Fruit fly (Drosophila melanogaster): Measurements from ENCODE around the gene CG17328.

Gene CG17328

DNA sequence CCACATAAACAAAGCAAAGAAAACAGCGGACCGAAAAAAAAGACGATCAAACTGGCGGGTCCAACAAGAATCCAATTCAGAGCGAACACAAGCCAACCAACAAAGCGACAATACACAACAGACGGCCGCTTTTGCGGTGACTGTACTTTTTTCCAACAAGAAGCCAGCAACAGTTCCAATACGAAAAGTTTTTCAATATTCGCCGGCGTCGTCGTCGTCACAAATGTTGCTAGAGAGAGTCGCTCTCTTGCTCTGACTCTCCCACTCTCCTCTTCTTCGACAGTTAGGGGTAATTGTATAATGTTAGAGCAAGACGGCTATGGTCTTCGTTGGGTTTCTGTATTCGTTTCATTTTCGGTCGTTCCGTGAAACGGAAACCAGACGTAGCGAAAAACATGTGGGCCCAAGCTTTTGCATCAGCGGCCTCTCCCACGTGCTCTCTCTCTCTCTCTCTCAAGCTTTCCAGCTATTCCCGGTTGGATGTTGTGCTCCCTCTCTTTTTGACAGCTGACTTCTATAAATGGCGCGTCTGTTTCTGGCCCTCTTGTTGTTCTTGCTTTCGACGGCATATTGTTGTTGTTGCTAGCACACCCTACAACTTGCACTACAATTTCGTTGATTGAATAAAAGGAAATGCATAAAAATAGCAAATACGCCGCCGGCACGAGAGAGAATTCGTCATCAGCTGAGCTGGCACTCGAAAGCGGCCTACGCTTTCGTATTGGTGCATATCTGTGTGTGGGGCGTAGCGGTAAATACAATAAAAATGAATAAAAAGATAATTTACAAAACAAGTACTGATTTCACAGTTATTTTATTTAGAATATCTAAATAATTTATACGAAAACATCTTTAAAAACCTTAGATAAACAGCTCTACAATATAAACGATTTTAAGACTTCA is 30.3 kb upstream of the CG17328 start (continued):
- peak; percentile 70 for TF ChIP-seq CG6276 (GFP tag; optimal IDR thresholded peaks at IDR 0.05)
- no peak for TF ChIP-seq eg (GFP tag; IDR thresholded peaks at IDR 0.05)
- no peak for TF ChIP-seq Sox14 (GFP tag; optimal IDR thresholded peaks at IDR 0.05)
- TF ChIP-seq CG8319 (GFP tag; optimal IDR thresholded peaks at IDR 0.05), result peak; percentile 64
- peak; percentile 96 for TF ChIP-seq CG6854 (GFP tag; optimal IDR thresholded peaks at IDR 0.05)
- peak; percentile 78 to 83 for TF ChIP-seq ss (GFP tag; optimal IDR thresholded peaks at IDR 0.05)
- peak; percentile 71 for TF ChIP-seq CG6808 (GFP tag; optimal IDR thresholded peaks at IDR 0.05)
- TF ChIP-seq CG3032 (tag; optimal IDR thresholded peaks at IDR 0.05), result peak; percentile 32
- peak; percentile 2 for TF ChIP-seq CG32006 (GFP tag; optimal IDR thresholded peaks at IDR 0.05)
- TF ChIP-seq fkh (GFP tag; optimal IDR thresholded peaks at IDR 0.05), result peak; percentile 91
- peak; percentile 13 for TF ChIP-seq OdsH (GFP tag; optimal IDR thresholded peaks at IDR 0.05)
- TF ChIP-seq net (GFP tag; optimal IDR thresholded peaks at IDR 0.05), result peak; percentile 52
- TF ChIP-seq svp (GFP tag), result no peak
- peak; percentile 71 for TF ChIP-seq Met (GFP tag; optimal IDR thresholded peaks at IDR 0.05)
- TF ChIP-seq Hr39 (GFP tag; optimal IDR thresholded peaks at IDR 0.05), result no peak
- TF ChIP-seq CG3919 (GFP tag; optimal IDR thresholded peaks at IDR 0.05), result peak; percentile 82
- peak in 1 of 2 experiments; percentile 39 for TF ChIP-seq salr (GFP tag; optimal IDR thresholded peaks at IDR 0.05)
- TF ChIP-seq Lpt (GFP tag; optimal IDR thresholded peaks at IDR 0.05), result peak; percentile 79
- TF ChIP-seq Ets96B (tag; optimal IDR thresholded peaks at IDR 0.05), result peak; percentile 53
- no peak for TF ChIP-seq CG4318 (GFP tag; optimal IDR thresholded peaks at IDR 0.05)
- peak; percentile 6 for TF ChIP-seq fd59A (GFP tag; optimal IDR thresholded peaks at IDR 0.05)
- peak; percentile 65 for TF ChIP-seq achi (GFP tag; optimal IDR thresholded peaks at IDR 0.05)
- peak; percentile 38 for TF ChIP-seq CG8632 (GFP tag; optimal IDR thresholded peaks at IDR 0.05)
- TF ChIP-seq esn (GFP tag; optimal IDR thresholded peaks at IDR 0.05), result peak; percentile 78
- peak; percentile 23 for TF ChIP-seq CG31627 (GFP tag; optimal IDR thresholded peaks at IDR 0.05)
- peak; percentile 79 for TF ChIP-seq CG16779 (tag; optimal IDR thresholded peaks at IDR 0.05)
- TF ChIP-seq CG6792 (GFP tag; optimal IDR thresholded peaks at IDR 0.05), result peak; percentile 74
- peak; percentile 51 for TF ChIP-seq lz (GFP tag; optimal IDR thresholded peaks at IDR 0.05)
- peak; percentile 78 for TF ChIP-seq Sox102F (GFP tag; optimal IDR thresholded peaks at IDR 0.05)
- no peak for TF ChIP-seq CG11902 (GFP tag; optimal IDR thresholded peaks at IDR 0.05)
- peak; percentile 60 for TF ChIP-seq fd85E (GFP tag; optimal IDR thresholded peaks at IDR 0.05)

dm6 chr2L:16270667-16271485 is 28.9 kb upstream of the CG17328 start:
- peak; percentile 13 for TF ChIP-seq pdm3 (GFP tag; optimal IDR thresholded peaks at IDR 0.05)
- TF ChIP-seq Ets96B (tag; optimal IDR thresholded peaks at IDR 0.05), result no peak
- TF ChIP-seq acj6 (GFP tag; optimal IDR thresholded peaks at IDR 0.05), result peak; percentile 30
- TF ChIP-seq Lpt (GFP tag; optimal IDR thresholded peaks at IDR 0.05), result no peak
- TF ChIP-seq CG1621 (tag; optimal IDR thresholded peaks at IDR 0.05), result no peak
- no peak for TF ChIP-seq CG8319 (GFP tag; optimal IDR thresholded peaks at IDR 0.05)
- peak; percentile 44 for TF ChIP-seq Hr4 (GFP tag; optimal IDR thresholded peaks at IDR 0.05)
- peak; percentile 8 for TF ChIP-seq lz (GFP tag; optimal IDR thresholded peaks at IDR 0.05)
- no peak for TF ChIP-seq eg (GFP tag; IDR thresholded peaks at IDR 0.05)
- TF ChIP-seq topi (GFP tag; optimal IDR thresholded peaks at IDR 0.05), result peak; percentile 41
- no peak for TF ChIP-seq dac (GFP tag; optimal IDR thresholded peaks at IDR 0.05)
- no peak for TF ChIP-seq Blimp-1 (GFP tag; optimal IDR thresholded peaks at IDR 0.05)
- TF ChIP-seq CG6854 (GFP tag; optimal IDR thresholded peaks at IDR 0.05), result no peak
- TF ChIP-seq CG8119 (GFP tag; IDR thresholded peaks at IDR 0.05), result no peak
- TF ChIP-seq Met (GFP tag; optimal IDR thresholded peaks at IDR 0.05), result peak; percentile 15
- TF ChIP-seq CG16779 (tag; optimal IDR thresholded peaks at IDR 0.05), result no peak
- no peak for TF ChIP-seq Sox14 (GFP tag; optimal IDR thresholded peaks at IDR 0.05)
- no peak for TF ChIP-seq Eip75B (GFP tag; optimal IDR thresholded peaks at IDR 0.05)
- TF ChIP-seq CG3919 (GFP tag; optimal IDR thresholded peaks at IDR 0.05), result peak; percentile 8
- peak; percentile 20 for TF ChIP-seq Eip93F (GFP tag; optimal IDR thresholded peaks at IDR 0.05)
- peak; percentile 50 for TF ChIP-seq fkh (GFP tag; optimal IDR thresholded peaks at IDR 0.05)
- no peak for TF ChIP-seq Sox102F (GFP tag; optimal IDR thresholded peaks at IDR 0.05)
- TF ChIP-seq CG31627 (GFP tag; optimal IDR thresholded peaks at IDR 0.05), result peak; percentile 41
- peak; percentile 27 for TF ChIP-seq cyc (GFP tag; optimal IDR thresholded peaks at IDR 0.05)
- TF ChIP-seq CG32006 (GFP tag; optimal IDR thresholded peaks at IDR 0.05), result peak; percentile 69
- no peak for TF ChIP-seq CG34406 (GFP tag; optimal IDR thresholded peaks at IDR 0.05)
- TF ChIP-seq OdsH (GFP tag; optimal IDR thresholded peaks at IDR 0.05), result peak; percentile 30
- TF ChIP-seq fd59A (GFP tag; optimal IDR thresholded peaks at IDR 0.05), result no peak
- no peak for TF ChIP-seq CG7368 (GFP tag; optimal IDR thresholded peaks at IDR 0.05)
- no peak for TF ChIP-seq CG6792 (GFP tag; optimal IDR thresholded peaks at IDR 0.05)
- no peak for TF ChIP-seq CG11902 (GFP tag; optimal IDR thresholded peaks at IDR 0.05)
- no peak for TF ChIP-seq CG4318 (GFP tag; optimal IDR thresholded peaks at IDR 0.05)
